Fruit fly (Drosophila melanogaster) Kc167 (cell line): Measurements from ENCODE around the gene CG42488.

Source experiments
- Myc ChIP-seq: fragments of >200 bp; optimal IDR thresholded peaks from 2 replicates; lab custom pipeline; 2017; ENCODE audit warnings: missing external identifiers
- Sin3A ChIP-seq: fragments of >200 bp; optimal IDR thresholded peaks from 2 replicates; lab custom pipeline; 2018; ENCODE audit warnings: missing external identifiers
- h ChIP-seq: fragments of >200 bp; optimal IDR thresholded peaks from 3 replicates; lab custom pipeline; 2018; ENCODE audit warnings: missing external identifiers
- insv ChIP-seq: fragments of >200 bp; optimal IDR thresholded peaks from 3 replicates; lab custom pipeline; 2018; ENCODE audit warnings: missing external identifiers
- psq ChIP-seq: fragments of >200 bp; optimal IDR thresholded peaks from 2 replicates; lab custom pipeline; 2017; ENCODE audit warnings: missing external identifiers
- ttk ChIP-seq: sonication (Bioruptor generic); optimal IDR thresholded peaks from 2 replicates; lab custom pipeline; 2017; ENCODE audit warnings: missing external identifiers

DNA sequence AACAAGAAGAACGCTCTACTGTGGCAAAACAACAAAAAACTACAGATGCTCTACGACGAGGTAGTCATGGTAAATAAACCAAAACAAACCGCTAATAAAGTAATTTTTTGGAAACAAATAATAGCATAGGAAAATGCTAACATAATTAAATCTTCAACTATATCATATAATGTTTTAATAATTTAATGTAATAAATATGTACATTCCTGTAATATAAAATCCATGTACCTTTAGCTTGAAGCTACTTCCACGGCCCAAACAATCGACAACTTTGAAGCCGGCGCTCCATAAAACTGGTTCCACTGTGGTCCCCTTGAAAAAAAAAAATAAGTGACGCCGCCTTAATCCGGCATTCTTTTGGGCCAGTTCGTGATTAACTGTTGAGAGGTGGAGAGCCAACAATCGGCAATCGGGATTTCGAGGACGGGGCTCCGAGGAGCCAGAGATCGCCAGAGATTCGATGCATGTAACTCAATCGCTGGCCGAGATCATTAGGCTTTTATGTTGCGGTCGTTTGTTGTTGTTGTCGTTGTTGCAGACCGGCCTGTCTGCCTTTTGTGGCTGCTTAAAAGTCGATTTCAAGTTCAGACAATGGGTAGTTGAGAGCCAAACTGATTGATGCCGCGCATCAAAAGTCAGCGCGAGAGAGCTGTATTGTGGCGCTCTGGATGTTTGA, 20.1 kb upstream of the CG42488 start:
- TF ChIP-seq Myc (lab: Kevin White, UChicago) (no peak), h (lab: Kevin White, UChicago) (no peak), ttk (lab: Kevin White, UChicago) (no peak), psq (lab: Kevin White, UChicago) (no peak), insv (no peak), Sin3A (lab: Kevin White, UChicago) (no peak)
